Worm (Caenorhabditis elegans) whole organism, L3 larva: ENCODE results near the gene C35C5.9.

Source experiments
- ceh-82 ChIP-seq: fragments of 150-350 bp; optimal IDR thresholded peaks from 2 replicates; lab custom pipeline; 2014; ENCODE audit warnings: missing biosample characterization, missing genetic modification characterization
- nhr-77 ChIP-seq: fragments of 150-350 bp; optimal IDR thresholded peaks from 2 replicates; lab custom pipeline; 2014; ENCODE audit warnings: missing biosample characterization, missing genetic modification characterization
- pha-4 ChIP-seq: fragments of 150-350 bp; optimal IDR thresholded peaks from 2 replicates; lab custom pipeline; 2014; ENCODE audit warnings: missing biosample characterization, missing genetic modification reagents, missing genetic modification characterization
- skn-1 ChIP-seq: fragments of 150-350 bp; optimal IDR thresholded peaks from 2 replicates; lab custom pipeline; 2014; ENCODE audit warnings: missing biosample characterization, missing genetic modification characterization
- unc-62 ChIP-seq: fragments of 150-350 bp; sonication (generic microtip); optimal IDR thresholded peaks from 4 replicates; lab custom pipeline; 2014; ENCODE audit warnings: missing biosample characterization, missing genetic modification reagents, missing genetic modification characterization

DNA sequence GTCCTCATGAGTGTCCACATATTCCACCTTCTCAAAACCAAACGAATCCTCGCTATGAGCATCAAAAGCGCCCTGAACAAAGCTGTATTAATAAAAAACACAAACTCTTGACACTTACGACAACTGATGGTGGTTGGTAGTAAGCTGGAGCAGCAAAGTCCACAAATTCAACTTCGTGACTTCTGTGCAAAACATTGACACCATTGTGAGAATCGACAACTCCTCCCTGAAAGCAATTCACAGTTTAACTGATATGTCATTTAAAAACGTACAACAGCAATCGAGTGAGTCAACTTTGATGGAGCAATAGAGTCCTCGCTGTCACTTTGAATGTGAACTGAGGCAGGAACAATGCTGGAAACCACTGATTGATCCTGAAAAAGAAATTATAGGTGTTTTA is 18.9 kb upstream of the C35C5.9 start:
- TF ChIP-seq skn-1 (tag; lab: Kevin White, UChicago) (no peak), unc-62 (GFP tag; lab: Kevin White, UChicago) (no peak), pha-4 (tag; lab: Kevin White, UChicago) (no peak), ceh-82 (tag; lab: Kevin White, UChicago) (no peak), nhr-77 (tag; lab: Kevin White, UChicago) (no peak)
